Fruit fly (Drosophila melanogaster) whole organism, embryonic: ENCODE results near the gene trx.

Source experiments
- Atf3 ChIP-seq: fragments of 200-800 bp; sonication (Bioruptor generic); optimal IDR thresholded peaks from 3 replicates; lab custom pipeline; 2016; ENCODE audit warnings: missing biosample characterization, missing genetic modification characterization
- Bteb2 ChIP-seq: fragments of 200-800 bp; sonication (Bioruptor generic); optimal IDR thresholded peaks from 2 replicates; lab custom pipeline; 2016; ENCODE audit warnings: missing biosample characterization, missing genetic modification characterization
- CG10321 ChIP-seq: fragments of 200-800 bp; sonication (Bioruptor generic); IDR thresholded peaks from 2 replicates; pipeline ENCODE4 v1.3.6; 2022; ENCODE audit warnings: missing biosample characterization, missing genetic modification characterization
- CG12155 ChIP-seq: fragments of 200-800 bp; sonication (Bioruptor generic); optimal IDR thresholded peaks from 3 replicates; lab custom pipeline; 2016; ENCODE audit warnings: missing biosample characterization, missing genetic modification characterization
- CG12236 ChIP-seq: fragments of 200-800 bp; sonication (Bioruptor generic); optimal IDR thresholded peaks from 2 replicates; lab custom pipeline; 2016; ENCODE audit warnings: missing biosample characterization, missing genetic modification characterization
- CG12299 ChIP-seq: fragments of 200-800 bp; sonication (Bioruptor generic); optimal IDR thresholded peaks from 2 replicates; lab custom pipeline; 2018; ENCODE audit warnings: missing biosample characterization, mild to moderate bottlenecking, missing genetic modification characterization
- CG12391 ChIP-seq: fragments of 200-800 bp; sonication (Bioruptor generic); optimal IDR thresholded peaks from 3 replicates; lab custom pipeline; 2018; ENCODE audit warnings: missing biosample characterization, mild to moderate bottlenecking, missing genetic modification characterization, moderate library complexity
- CG13775 ChIP-seq: fragments of 200-800 bp; sonication (Bioruptor generic); optimal IDR thresholded peaks from 3 replicates; lab custom pipeline; 2017; ENCODE audit warnings: missing biosample characterization, mild to moderate bottlenecking, missing genetic modification characterization
- CG14667 ChIP-seq: fragments of 200-800 bp; sonication (Bioruptor generic); IDR thresholded peaks from 2 replicates; pipeline ENCODE4 v1.3.6; 2022; ENCODE audit warnings: missing biosample characterization, missing genetic modification characterization
- CG1647 ChIP-seq: fragments of 200-800 bp; sonication (Bioruptor generic); optimal IDR thresholded peaks from 3 replicates; lab custom pipeline; 2016; ENCODE audit warnings: missing biosample characterization, missing genetic modification characterization
- CG17385 ChIP-seq: fragments of 200-800 bp; sonication (Bioruptor generic); optimal IDR thresholded peaks from 3 replicates; lab custom pipeline; 2018; ENCODE audit warnings: missing biosample characterization, mild to moderate bottlenecking, missing genetic modification characterization
- CG17912 ChIP-seq: fragments of 200-800 bp; sonication (Bioruptor generic); optimal IDR thresholded peaks from 2 replicates; lab custom pipeline; 2018; ENCODE audit warnings: missing biosample characterization, mild to moderate bottlenecking, missing genetic modification characterization
- CG1832 ChIP-seq: fragments of 200-800 bp; sonication (Bioruptor generic); optimal IDR thresholded peaks from 2 replicates; lab custom pipeline; 2017; ENCODE audit warnings: missing biosample characterization, mild to moderate bottlenecking, missing genetic modification characterization, inconsistent platforms
- CG18764 ChIP-seq: fragments of 200-800 bp; sonication (Bioruptor generic); optimal IDR thresholded peaks from 3 replicates; lab custom pipeline; 2016; ENCODE audit warnings: missing biosample characterization, missing genetic modification characterization
- CG31441 ChIP-seq: fragments of 200-800 bp; sonication (Bioruptor generic); IDR thresholded peaks from 2 replicates; pipeline ENCODE4 v1.3.6; 2022; ENCODE audit warnings: missing biosample characterization, missing genetic modification characterization
- CG3163 ChIP-seq: fragments of 200-800 bp; sonication (Bioruptor generic); optimal IDR thresholded peaks from 3 replicates; lab custom pipeline; 2016; ENCODE audit warnings: missing biosample characterization, missing genetic modification characterization
- CG32532 ChIP-seq: fragments of 200-800 bp; sonication (Bioruptor generic); IDR thresholded peaks from 2 replicates; pipeline ENCODE4 v1.3.6; 2022; ENCODE audit warnings: missing biosample characterization, missing genetic modification characterization
- CG32767 ChIP-seq: fragments of 200-800 bp; sonication (Bioruptor generic); IDR thresholded peaks from 2 replicates; pipeline ENCODE4 v1.3.6; 2022; ENCODE audit warnings: missing biosample characterization, missing genetic modification characterization
- CG3407 ChIP-seq: fragments of 200-800 bp; sonication (Bioruptor generic); optimal IDR thresholded peaks from 2 replicates; lab custom pipeline; 2018; ENCODE audit warnings: missing biosample characterization, mild to moderate bottlenecking, missing genetic modification characterization
- CG3726 ChIP-seq: fragments of 200-800 bp; sonication (Bioruptor generic); IDR thresholded peaks from 3 replicates; pipeline ENCODE4, ENCODE4 v1.3.6; 2022; ENCODE audit warnings: missing biosample characterization, missing genetic modification characterization
- CG4360 ChIP-seq: fragments of 200-800 bp; sonication (Bioruptor generic); IDR thresholded peaks from 2 replicates; pipeline ENCODE4 v1.3.6; 2022; ENCODE audit warnings: missing biosample characterization, missing genetic modification characterization
- CG4707 ChIP-seq: fragments of 200-800 bp; sonication (Bioruptor generic); optimal IDR thresholded peaks from 2 replicates; lab custom pipeline; 2018; ENCODE audit warnings: missing biosample characterization, mild to moderate bottlenecking, missing genetic modification characterization, moderate library complexity
- CG6683 ChIP-seq: fragments of 200-800 bp; sonication (Bioruptor generic); optimal IDR thresholded peaks from 2 replicates; lab custom pipeline; 2017; ENCODE audit warnings: missing biosample characterization, mild to moderate bottlenecking, missing genetic modification characterization, missing genetic modification reagents
- CG6689 ChIP-seq: fragments of 200-800 bp; sonication (Bioruptor generic); IDR thresholded peaks from 2 replicates; pipeline ENCODE4 v1.3.6; 2022; ENCODE audit warnings: missing biosample characterization, missing genetic modification characterization
- Camta ChIP-seq: fragments of 200-800 bp; sonication (Bioruptor generic); optimal IDR thresholded peaks from 2 replicates; lab custom pipeline; 2016; ENCODE audit warnings: missing biosample characterization, missing genetic modification characterization
- D19B ChIP-seq: fragments of 200-800 bp; sonication (Bioruptor generic); optimal IDR thresholded peaks from 2 replicates; lab custom pipeline; 2017; ENCODE audit warnings: missing biosample characterization, mild to moderate bottlenecking, missing genetic modification characterization
- Dek ChIP-seq: fragments of 200-800 bp; sonication (Bioruptor generic); optimal IDR thresholded peaks from 3 replicates; lab custom pipeline; 2019; ENCODE audit warnings: missing biosample characterization, mild to moderate bottlenecking, missing genetic modification characterization, moderate library complexity
- Doc2 ChIP-seq: fragments of 200-800 bp; sonication (Bioruptor generic); IDR thresholded peaks from 2 replicates; pipeline ENCODE4 v1.3.6; 2022; ENCODE audit warnings: missing biosample characterization, missing genetic modification characterization
- E2f2 ChIP-seq: fragments of 200-800 bp; sonication (Bioruptor generic); IDR thresholded peaks from 2 replicates; pipeline ENCODE4 v1.3.6; 2022; ENCODE audit warnings: missing biosample characterization, missing genetic modification characterization
- Ets97D ChIP-seq: fragments of 200-800 bp; sonication (Bioruptor generic); optimal IDR thresholded peaks from 3 replicates; lab custom pipeline; 2016; ENCODE audit warnings: missing biosample characterization, missing genetic modification characterization
- Fer1 ChIP-seq: fragments of 200-800 bp; sonication (Bioruptor generic); optimal IDR thresholded peaks from 2 replicates; lab custom pipeline; 2017; ENCODE audit warnings: missing biosample characterization, mild to moderate bottlenecking, missing genetic modification characterization
- GATAe ChIP-seq: fragments of 200-800 bp; sonication (Bioruptor generic); conservative IDR thresholded peaks from 2 replicates; pipeline ENCODE4 v1.3.6; 2022; ENCODE audit warnings: missing biosample characterization, missing genetic modification characterization
- HLH54F ChIP-seq: fragments of 200-800 bp; sonication (Bioruptor generic); optimal IDR thresholded peaks from 3 replicates; lab custom pipeline; 2016; ENCODE audit warnings: missing biosample characterization, missing genetic modification characterization
- HmgZ ChIP-seq: fragments of 200-800 bp; sonication (Bioruptor generic); optimal IDR thresholded peaks from 2 replicates; lab custom pipeline; 2018; ENCODE audit warnings: missing biosample characterization, mild to moderate bottlenecking, missing genetic modification characterization
- NC2α ChIP-seq: fragments of 200-800 bp; sonication (Bioruptor generic); optimal IDR thresholded peaks from 2 replicates; lab custom pipeline; 2016; ENCODE audit warnings: missing biosample characterization, missing genetic modification characterization
- Nf-YB ChIP-seq: fragments of 200-800 bp; sonication (Bioruptor generic); optimal IDR thresholded peaks from 3 replicates; lab custom pipeline; 2019; ENCODE audit warnings: missing biosample characterization, mild to moderate bottlenecking, missing genetic modification characterization, moderate library complexity
- Ravus ChIP-seq: fragments of 200-800 bp; sonication (Bioruptor generic); IDR thresholded peaks from 2 replicates; pipeline ENCODE4 v1.3.6; 2022; ENCODE audit warnings: missing biosample characterization, missing genetic modification characterization
- Spps ChIP-seq: fragments of 200-800 bp; sonication (Bioruptor generic); optimal IDR thresholded peaks from 2 replicates; lab custom pipeline; 2018; ENCODE audit warnings: missing biosample characterization, mild to moderate bottlenecking, missing genetic modification characterization
- Stat92E ChIP-seq, 3 experiments: fragments of >200 bp in 2 of 3; fragments of 200-800 bp in 1 of 3; sonication (Bioruptor generic) in 1 of 3; optimal IDR thresholded peaks; 2 replicates each; lab custom pipeline; 2017 to 2019; ENCODE audit warnings: missing biosample characterization in 3 of 3, missing genetic modification characterization in 3 of 3, mild to moderate bottlenecking in 1 of 3, moderate library complexity in 1 of 3
- YL-1 ChIP-seq: fragments of 200-800 bp; sonication (Bioruptor generic); optimal IDR thresholded peaks from 3 replicates; lab custom pipeline; 2017; ENCODE audit warnings: missing biosample characterization, mild to moderate bottlenecking, missing genetic modification characterization
- eve ChIP-seq, 2 experiments: fragments of >200 bp; optimal IDR thresholded peaks; 2 replicates each; lab custom pipeline; 2017; ENCODE audit warnings: missing biosample characterization in 2 of 2, missing genetic modification characterization in 2 of 2
- fd102C ChIP-seq: fragments of 200-800 bp; sonication (Bioruptor generic); optimal IDR thresholded peaks from 2 replicates; lab custom pipeline; 2018; ENCODE audit warnings: missing biosample characterization, mild to moderate bottlenecking, missing genetic modification characterization, moderate library complexity
- gro ChIP-seq: fragments of 200-800 bp; sonication (Bioruptor generic); optimal IDR thresholded peaks from 2 replicates; lab custom pipeline; 2016; ENCODE audit warnings: missing biosample characterization, missing genetic modification characterization
- hth ChIP-seq: fragments of >200 bp; optimal IDR thresholded peaks from 2 replicates; lab custom pipeline; 2017; ENCODE audit warnings: inconsistent platforms
- lab ChIP-seq: fragments of 200-800 bp; sonication (Bioruptor generic); optimal IDR thresholded peaks from 3 replicates; lab custom pipeline; 2017; ENCODE audit warnings: missing biosample characterization, missing genetic modification characterization, mild to moderate bottlenecking, moderate library complexity, missing genetic modification reagents
- prd ChIP-seq, 3 experiments: fragments of >200 bp in 2 of 3; fragments of 200-800 bp in 1 of 3; sonication (Bioruptor generic) in 1 of 3; optimal IDR thresholded peaks in 2 of 3; IDR thresholded peaks in 1 of 3; 2 replicates in 2 of 3; 3 replicates in 1 of 3; pipeline versions ENCODE4 v1.3.6 to Lab custom; 2017 to 2022; ENCODE audit warnings: missing biosample characterization in 1 of 3, missing genetic modification characterization in 1 of 3
- pros ChIP-seq: fragments of 200-800 bp; sonication (Bioruptor generic); optimal IDR thresholded peaks from 3 replicates; lab custom pipeline; 2019; ENCODE audit warnings: missing biosample characterization, mild to moderate bottlenecking, missing genetic modification characterization, moderate library complexity
- sens ChIP-seq: fragments of 200-800 bp; sonication (Bioruptor generic); peaks from one replicate; lab custom pipeline; 2016; ENCODE audit warnings: missing biosample characterization, missing genetic modification characterization
- sim ChIP-seq: fragments of 200-800 bp; sonication (Bioruptor generic); IDR thresholded peaks from 2 replicates; pipeline ENCODE4 v1.3.6; 2022; ENCODE audit warnings: missing biosample characterization, missing genetic modification characterization
- unc-4 ChIP-seq: fragments of 200-800 bp; sonication (Bioruptor generic); IDR thresholded peaks from 2 replicates; pipeline ENCODE4 v1.3.6; 2022; ENCODE audit warnings: missing biosample characterization, missing genetic modification characterization; ENCODE audit not compliant: partially characterized antibody
- zen ChIP-seq: fragments of 200-800 bp; sonication (Bioruptor generic); optimal IDR thresholded peaks from 3 replicates; lab custom pipeline; 2018; ENCODE audit warnings: missing biosample characterization, mild to moderate bottlenecking, missing genetic modification characterization, moderate library complexity
- zen2 ChIP-seq: fragments of 200-800 bp; sonication (Bioruptor generic); IDR thresholded peaks from 3 replicates; pipeline ENCODE4 v1.3.6; 2022; ENCODE audit warnings: missing biosample characterization, missing genetic modification characterization; ENCODE audit not compliant: partially characterized antibody

Gene trx

DNA sequence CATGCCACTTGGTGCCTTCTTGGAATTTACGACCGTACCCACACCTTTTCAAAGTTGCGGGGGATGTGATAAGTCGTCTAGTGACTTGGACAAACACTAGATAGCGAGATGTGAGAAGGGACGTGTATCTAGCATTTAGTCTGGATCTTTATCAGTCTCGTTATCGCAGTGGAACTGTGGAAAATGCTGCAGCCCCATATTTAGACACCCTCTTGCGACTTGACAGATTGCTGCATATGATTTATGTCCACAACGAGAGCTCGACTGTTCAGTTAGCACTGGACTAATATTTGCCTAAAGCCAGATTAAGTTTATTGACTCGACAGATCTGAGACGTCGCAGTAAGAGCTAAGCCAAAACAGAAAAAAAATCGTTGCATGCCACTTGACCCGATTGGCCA is 13.2 kb upstream of the trx start (continued):
- TF ChIP-seq HLH54F (GFP tag; lab: Kevin White, UChicago) (no peak), CG12155 (GFP tag; lab: Kevin White, UChicago) (no peak), sim (GFP tag; lab: Robert Waterston, UW) (no peak), Doc2 (no peak), CG12299 (tag; lab: Kevin White, UChicago) (no peak), prd (optimal IDR thresholded peaks at IDR 0.05; lab: Kevin White, UChicago) (no peak), prd (GFP tag; IDR thresholded peaks at IDR 0.05; lab: Robert Waterston, UW) (no peak), CG17912 (GFP tag; lab: Kevin White, UChicago) (peak; percentile 42), CG4360 (GFP tag; lab: Robert Waterston, UW) (no peak), eve (GFP tag; optimal IDR thresholded peaks at IDR 0.05; lab: Kevin White, UChicago) (no peak), Ravus (GFP tag; lab: Robert Waterston, UW) (no peak), YL-1 (GFP tag; lab: Kevin White, UChicago) (no peak), NC2α (GFP tag; lab: Kevin White, UChicago) (no peak), hth (lab: Kevin White, UChicago) (no peak), CG1647 (GFP tag; lab: Kevin White, UChicago) (no peak), Nf-YB (GFP tag; lab: Kevin White, UChicago) (no peak), Stat92E (GFP tag; optimal IDR thresholded peaks at IDR 0.05; lab: Kevin White, UChicago) (peak in 1 of 3 experiments; percentile 15), zen2 (GFP tag; lab: Robert Waterston, UW) (no peak), E2f2 (GFP tag; lab: Robert Waterston, UW) (no peak), Dek (tag; lab: Kevin White, UChicago) (no peak), gro (GFP tag; lab: Kevin White, UChicago) (no peak), lab (GFP tag; lab: Kevin White, UChicago) (peak; percentile 67), CG3163 (GFP tag; lab: Kevin White, UChicago) (no peak), CG1832 (GFP tag; lab: Kevin White, UChicago) (no peak), sens (GFP tag; lab: Kevin White, UChicago) (peak; percentile 68), unc-4 (no peak), Ets97D (GFP tag; lab: Kevin White, UChicago) (no peak), Atf3 (GFP tag; lab: Kevin White, UChicago) (no peak), CG3726 (GFP tag; lab: Robert Waterston, UW) (no peak), CG10321 (GFP tag; lab: Robert Waterston, UW) (no peak), Bteb2 (no peak), CG6683 (GFP tag; lab: Kevin White, UChicago) (no peak), CG14667 (no peak), Spps (tag; lab: Kevin White, UChicago) (peak; percentile 31), CG32532 (no peak), CG17385 (GFP tag; lab: Kevin White, UChicago) (peak; percentile 26), zen (tag; lab: Kevin White, UChicago) (no peak), CG31441 (GFP tag; lab: Robert Waterston, UW) (0 out of 2 replicates have a peak, but pooled peaks have one; percentile 26), CG32767 (GFP tag; lab: Robert Waterston, UW) (no peak), HmgZ (tag; lab: Kevin White, UChicago) (peak; percentile 11), CG3407 (peak; percentile 14), Fer1 (GFP tag; lab: Kevin White, UChicago) (peak; percentile 62), pros (GFP tag; lab: Kevin White, UChicago) (peak; percentile 85), CG6689 (GFP tag; lab: Robert Waterston, UW) (no peak), D19B (GFP tag; lab: Kevin White, UChicago) (no peak), fd102C (no peak), CG12391 (no peak), CG13775 (GFP tag; lab: Kevin White, UChicago) (no peak), CG4707 (GFP tag; lab: Kevin White, UChicago) (peak; percentile 37), CG18764 (GFP tag; lab: Kevin White, UChicago) (no peak), CG12236 (GFP tag; lab: Kevin White, UChicago) (no peak), GATAe (GFP tag; lab: Robert Waterston, UW) (no peak), Camta (GFP tag; lab: Kevin White, UChicago) (peak; percentile 19)
